Worm (Caenorhabditis elegans) whole organism, L1 larva: ENCODE measurements around the gene lido-4.

ENCODE experiments used
- C16A3.4 ChIP-seq: fragments of 150-350 bp; optimal IDR thresholded peaks from 2 replicates; lab custom pipeline; 2014; ENCODE audit warnings: missing biosample characterization, missing genetic modification characterization
- C34B4.2 ChIP-seq: sonication (generic microtip); optimal IDR thresholded peaks from 2 replicates; lab custom pipeline; 2017; ENCODE audit warnings: mild to moderate bottlenecking, missing genetic modification characterization, missing compliant biosample characterization
- F16B12.6 ChIP-seq: fragments of 150-350 bp; optimal IDR thresholded peaks from 2 replicates; lab custom pipeline; 2014; ENCODE audit warnings: missing biosample characterization, missing genetic modification characterization
- Y116A8C.19 ChIP-seq: sonication (generic microtip); optimal IDR thresholded peaks from 2 replicates; lab custom pipeline; 2016; ENCODE audit warnings: missing compliant biosample characterization, missing genetic modification characterization, borderline replicate concordance
- aha-1 ChIP-seq: fragments of 150-350 bp; optimal IDR thresholded peaks from 2 replicates; lab custom pipeline; 2014; ENCODE audit warnings: missing biosample characterization, missing genetic modification characterization
- blmp-1 ChIP-seq: fragments of 150-350 bp; optimal IDR thresholded peaks from 2 replicates; lab custom pipeline; 2014; ENCODE audit warnings: missing biosample characterization, missing genetic modification characterization
- ceh-8 ChIP-seq: fragments of 200-800 bp; sonication (Bioruptor generic); optimal IDR thresholded peaks from 2 replicates; lab custom pipeline; 2018; ENCODE audit warnings: mild to moderate bottlenecking, missing genetic modification characterization, moderate library complexity, missing compliant biosample characterization
- ceh-82 ChIP-seq, 3 experiments: fragments of 150-350 bp in 1 of 3; sonication (generic microtip) in 2 of 3; optimal IDR thresholded peaks; 2 replicates each; lab custom pipeline; 2014 to 2017; ENCODE audit warnings: missing biosample characterization in 3 of 3, missing genetic modification characterization in 3 of 3
- ceh-88 ChIP-seq: fragments of 200-800 bp; sonication (Bioruptor generic); IDR thresholded peaks from 2 replicates; pipeline ENCODE4 v1.3.6; 2022; ENCODE audit warnings: missing genetic modification characterization, missing compliant biosample characterization
- ceh-90 ChIP-seq: sonication (generic microtip); optimal IDR thresholded peaks from 2 replicates; lab custom pipeline; 2016; ENCODE audit warnings: missing genetic modification characterization, missing compliant biosample characterization
- dpl-1 ChIP-seq, 3 experiments: fragments of 150-350 bp in 2 of 3; sonication (generic microtip) in 1 of 3; optimal IDR thresholded peaks; 2 replicates each; lab custom pipeline; 2014 to 2017; ENCODE audit warnings: missing biosample characterization in 3 of 3, missing genetic modification characterization in 3 of 3, missing genetic modification reagents in 3 of 3
- efl-3 ChIP-seq: fragments of 200-800 bp; sonication (Bioruptor generic); optimal IDR thresholded peaks from 2 replicates; lab custom pipeline; 2018; ENCODE audit warnings: mild to moderate bottlenecking, missing genetic modification characterization, missing compliant biosample characterization
- egl-27 ChIP-seq, 2 experiments: fragments of 150-350 bp in 1 of 2; sonication (generic microtip); optimal IDR thresholded peaks; 3 replicates each; lab custom pipeline; 2017 to 2018; ENCODE audit warnings: missing biosample characterization in 2 of 2, missing genetic modification characterization in 2 of 2, missing genetic modification reagents in 2 of 2
- elt-2 ChIP-seq: sonication (generic microtip); optimal IDR thresholded peaks from 2 replicates; lab custom pipeline; 2016; ENCODE audit warnings: missing genetic modification characterization, mild to moderate bottlenecking, inconsistent platforms, missing compliant biosample characterization, missing genetic modification reagents
- elt-3 ChIP-seq, 6 experiments: fragments of 150-350 bp in 1 of 6; sonication (generic microtip); optimal IDR thresholded peaks; 2 replicates each; lab custom pipeline; 2017 to 2018; ENCODE audit warnings: missing biosample characterization in 6 of 6, missing genetic modification characterization in 6 of 6, inconsistent platforms in 1 of 6
- fkh-4 ChIP-seq: sonication (generic microtip); optimal IDR thresholded peaks from 2 replicates; lab custom pipeline; 2016; ENCODE audit warnings: missing compliant biosample characterization, missing genetic modification characterization, borderline replicate concordance
- fkh-8 ChIP-seq: sonication (generic microtip); optimal IDR thresholded peaks from 2 replicates; lab custom pipeline; 2016; ENCODE audit warnings: mild to moderate bottlenecking, missing genetic modification characterization, missing compliant biosample characterization
- hlh-17 ChIP-seq: fragments of 200-800 bp; sonication (Bioruptor generic); optimal IDR thresholded peaks from 2 replicates; lab custom pipeline; 2018; ENCODE audit warnings: missing genetic modification characterization, mild to moderate bottlenecking, missing compliant biosample characterization, moderate library complexity, borderline replicate concordance
- hpl-2 ChIP-seq: fragments of 150-350 bp; optimal IDR thresholded peaks from 2 replicates; lab custom pipeline; 2014; ENCODE audit warnings: missing biosample characterization, missing genetic modification reagents, missing genetic modification characterization
- isw-1 ChIP-seq: fragments of 200-800 bp; sonication (Bioruptor generic); IDR thresholded peaks from 2 replicates; pipeline ENCODE4 v1.3.6; 2022; ENCODE audit warnings: missing genetic modification characterization, missing compliant biosample characterization
- lin-13 ChIP-seq: fragments of 150-350 bp; optimal IDR thresholded peaks from 2 replicates; lab custom pipeline; 2014; ENCODE audit warnings: missing biosample characterization, missing genetic modification reagents, missing genetic modification characterization
- lin-14 ChIP-seq: fragments of 200-800 bp; sonication (Bioruptor generic); optimal IDR thresholded peaks from 2 replicates; lab custom pipeline; 2018; ENCODE audit warnings: mild to moderate bottlenecking, missing genetic modification characterization, moderate library complexity, missing compliant biosample characterization
- lin-15B ChIP-seq: fragments of 150-350 bp; sonication (generic microtip); optimal IDR thresholded peaks from 3 replicates; lab custom pipeline; 2014; ENCODE audit warnings: missing biosample characterization, missing genetic modification characterization
- lin-35 ChIP-seq, 2 experiments: fragments of 150-350 bp; optimal IDR thresholded peaks; 2 replicates each; lab custom pipeline; 2014; ENCODE audit warnings: missing biosample characterization in 2 of 2, missing genetic modification characterization in 2 of 2, missing genetic modification reagents in 2 of 2
- lir-3 ChIP-seq: sonication (generic microtip); optimal IDR thresholded peaks from 2 replicates; lab custom pipeline; 2016; ENCODE audit warnings: mild to moderate bottlenecking, missing genetic modification characterization, moderate library complexity, missing compliant biosample characterization; ENCODE audit not compliant: poor library complexity
- mab-9 ChIP-seq: fragments of 200-800 bp; sonication (Bioruptor generic); IDR thresholded peaks from 2 replicates; pipeline ENCODE4 v1.3.6; 2022; ENCODE audit warnings: missing genetic modification reagents, missing genetic modification characterization, missing compliant biosample characterization
- mef-2 ChIP-seq: fragments of 150-350 bp; optimal IDR thresholded peaks from 2 replicates; lab custom pipeline; 2014; ENCODE audit warnings: missing biosample characterization, missing genetic modification characterization
- nhr-11 ChIP-seq: fragments of 150-350 bp; optimal IDR thresholded peaks from 2 replicates; lab custom pipeline; 2014; ENCODE audit warnings: missing biosample characterization, missing genetic modification characterization
- nhr-12 ChIP-seq: sonication (generic microtip); optimal IDR thresholded peaks from 2 replicates; lab custom pipeline; 2017; ENCODE audit warnings: missing biosample characterization, missing genetic modification characterization
- nhr-20 ChIP-seq: sonication (generic microtip); optimal IDR thresholded peaks from 2 replicates; lab custom pipeline; 2016; ENCODE audit warnings: mild to moderate bottlenecking, missing genetic modification characterization, missing compliant biosample characterization
- nhr-237 ChIP-seq: fragments of 150-350 bp; optimal IDR thresholded peaks from 2 replicates; lab custom pipeline; 2014; ENCODE audit warnings: missing biosample characterization, missing genetic modification characterization
- nhr-47 ChIP-seq: sonication (generic microtip); optimal IDR thresholded peaks from 2 replicates; lab custom pipeline; 2016; ENCODE audit warnings: mild to moderate bottlenecking, missing genetic modification characterization, moderate library complexity, missing compliant biosample characterization
- nhr-71 ChIP-seq: sonication (generic microtip); optimal IDR thresholded peaks from 2 replicates; lab custom pipeline; 2016; ENCODE audit warnings: mild to moderate bottlenecking, missing genetic modification characterization, moderate library complexity, missing compliant biosample characterization
- nhr-77 ChIP-seq: fragments of 150-350 bp; optimal IDR thresholded peaks from 2 replicates; lab custom pipeline; 2014; ENCODE audit warnings: missing biosample characterization, missing genetic modification characterization
- nhr-85 ChIP-seq: sonication (generic microtip); peaks from one replicate; lab custom pipeline; 2016; ENCODE audit warnings: missing genetic modification characterization, inconsistent platforms, missing compliant biosample characterization
- pqm-1 ChIP-seq: sonication (generic microtip); optimal IDR thresholded peaks from 3 replicates; lab custom pipeline; 2017; ENCODE audit warnings: missing biosample characterization, missing genetic modification characterization
- rnt-1 ChIP-seq: sonication (generic microtip); optimal IDR thresholded peaks from 2 replicates; lab custom pipeline; 2016; ENCODE audit warnings: mild to moderate bottlenecking, missing genetic modification characterization, moderate library complexity, missing compliant biosample characterization
- skn-1 ChIP-seq: fragments of 150-350 bp; optimal IDR thresholded peaks from 2 replicates; lab custom pipeline; 2014; ENCODE audit warnings: missing biosample characterization, missing genetic modification characterization
- snu-23 ChIP-seq: sonication (generic microtip); optimal IDR thresholded peaks from 2 replicates; lab custom pipeline; 2016; ENCODE audit warnings: missing genetic modification characterization, missing compliant biosample characterization
- sox-4 ChIP-seq: sonication (generic microtip); optimal IDR thresholded peaks from 2 replicates; lab custom pipeline; 2016; ENCODE audit warnings: missing genetic modification characterization, missing compliant biosample characterization
- swsn-7 ChIP-seq: sonication (generic microtip); optimal IDR thresholded peaks from 2 replicates; lab custom pipeline; 2016; ENCODE audit warnings: missing genetic modification characterization, missing compliant biosample characterization
- tbx-2 ChIP-seq: sonication (generic microtip); optimal IDR thresholded peaks from 2 replicates; lab custom pipeline; 2016; ENCODE audit warnings: missing genetic modification characterization, missing compliant biosample characterization
- unc-130 ChIP-seq: fragments of 150-350 bp; optimal IDR thresholded peaks from 2 replicates; lab custom pipeline; 2017; ENCODE audit warnings: missing biosample characterization, missing genetic modification characterization, inconsistent platforms
- unc-30 ChIP-seq: sonication (generic microtip); optimal IDR thresholded peaks from 2 replicates; lab custom pipeline; 2017; ENCODE audit warnings: missing biosample characterization, missing genetic modification characterization
- unc-62 ChIP-seq: fragments of 150-350 bp; optimal IDR thresholded peaks from 2 replicates; lab custom pipeline; 2014; ENCODE audit warnings: missing biosample characterization, missing genetic modification reagents, missing genetic modification characterization
- unc-86 ChIP-seq: sonication (generic microtip); optimal IDR thresholded peaks from 2 replicates; lab custom pipeline; 2016; ENCODE audit warnings: missing genetic modification characterization, missing compliant biosample characterization
- unc-98 ChIP-seq: fragments of 200-800 bp; sonication (Bioruptor generic); IDR thresholded peaks from 2 replicates; pipeline ENCODE4 v1.3.6; 2022; ENCODE audit warnings: missing genetic modification characterization, missing compliant biosample characterization
- vab-15 ChIP-seq: sonication (generic microtip); optimal IDR thresholded peaks from 2 replicates; lab custom pipeline; 2017; ENCODE audit warnings: missing genotype, mild to moderate bottlenecking, missing genetic modification characterization, missing compliant biosample characterization
- zag-1 ChIP-seq: fragments of 150-350 bp; optimal IDR thresholded peaks from 2 replicates; lab custom pipeline; 2014; ENCODE audit warnings: missing biosample characterization, missing genetic modification characterization
- ztf-11 ChIP-seq, 2 experiments: sonication (generic microtip); optimal IDR thresholded peaks; 2 replicates each; lab custom pipeline; 2016 to 2017; ENCODE audit warnings: missing genetic modification characterization in 2 of 2, missing biosample characterization in 1 of 2, missing compliant biosample characterization in 1 of 2

lido-4 gene

ce11 chrX:17064820-17065219 lies 42.8 kb downstream of the lido-4 start:
- TF ChIP-seq mab-9 (GFP tag; lab: Robert Waterston, UW), result no peak
- TF ChIP-seq elt-2 (tag; lab: Kevin White, UChicago), result peak; percentile 76
- no peak for TF ChIP-seq ceh-88 (GFP tag; lab: Robert Waterston, UW)
- peak; percentile 33 for TF ChIP-seq tbx-2 (tag; lab: Kevin White, UChicago)
- TF ChIP-seq lin-35 (GFP tag; optimal IDR thresholded peaks at IDR 0.05; lab: Kevin White, UChicago), result peak in 1 of 2 experiments; percentile 39
- no peak for TF ChIP-seq sox-4 (tag; lab: Kevin White, UChicago)
- peak; percentile 22 for TF ChIP-seq nhr-77

- TF ChIP-seq isw-1 (GFP tag; lab: Robert Waterston, UW) (no peak), F16B12.6 (tag; lab: Kevin White, UChicago) (no peak), lin-35 (GFP tag; optimal IDR thresholded peaks at IDR 0.05; lab: Kevin White, UChicago) (peak in 1 of 2 experiments; percentile 80), blmp-1 (tag; lab: Kevin White, UChicago) (peak; percentile 82), zag-1 (tag; lab: Kevin White, UChicago) (no peak), unc-30 (tag; lab: Kevin White, UChicago) (no peak), ztf-11 (tag; optimal IDR thresholded peaks at IDR 0.05; lab: Kevin White, UChicago) (no peak), lin-13 (GFP tag; lab: Kevin White, UChicago) (peak; percentile 39), Y116A8C.19 (no peak), sox-4 (tag; lab: Kevin White, UChicago) (no peak), unc-130 (tag; lab: Kevin White, UChicago) (peak; percentile 69), unc-62 (GFP tag; lab: Kevin White, UChicago) (no peak), lir-3 (peak; percentile 38), nhr-71 (tag; lab: Kevin White, UChicago) (peak; percentile 91), nhr-237 (tag; lab: Kevin White, UChicago) (no peak), C16A3.4 (tag; lab: Kevin White, UChicago) (peak; percentile 63), fkh-4 (tag; lab: Kevin White, UChicago) (no peak), lin-15B (tag; lab: Kevin White, UChicago) (no peak), pqm-1 (tag; lab: Kevin White, UChicago) (no peak), nhr-12 (tag; lab: Kevin White, UChicago) (no peak), swsn-7 (peak; percentile 16), ceh-88 (GFP tag; lab: Robert Waterston, UW) (no peak), rnt-1 (peak; percentile 10), ceh-90 (no peak), unc-86 (tag; lab: Kevin White, UChicago) (no peak), mef-2 (tag; lab: Kevin White, UChicago) (no peak), skn-1 (peak; percentile 3), nhr-77 (no peak), ceh-8 (no peak), C34B4.2 (tag; lab: Kevin White, UChicago) (no peak), fkh-8 (tag; lab: Kevin White, UChicago) (no peak), elt-3 (tag; optimal IDR thresholded peaks at IDR 0.05; lab: Kevin White, UChicago) (peak in 4 of 6 experiments; percentile 40 to 94 (median 65)), egl-27 (tag; optimal IDR thresholded peaks at IDR 0.05; lab: Kevin White, UChicago) (no peak), nhr-47 (peak; percentile 46), nhr-20 (tag; lab: Kevin White, UChicago) (peak; percentile 94), nhr-85 (tag; lab: Kevin White, UChicago) (peak; percentile 97), lin-14 (GFP tag; lab: Kevin White, UChicago) (peak; percentile 88), efl-3 (GFP tag; lab: Kevin White, UChicago) (no peak), unc-98 (GFP tag; lab: Robert Waterston, UW) (no peak), vab-15 (tag; lab: Kevin White, UChicago) (no peak), hpl-2 (GFP tag; lab: Kevin White, UChicago) (no peak), dpl-1 (GFP tag; optimal IDR thresholded peaks at IDR 0.05; lab: Kevin White, UChicago) (peak in 1 of 3 experiments; percentile 30), nhr-11 (tag; lab: Kevin White, UChicago) (no peak), aha-1 (tag; lab: Kevin White, UChicago) (no peak), tbx-2 (tag; lab: Kevin White, UChicago) (peak; percentile 67), hlh-17 (no peak), snu-23 (GFP tag; lab: Kevin White, UChicago) (peak; percentile 81), ceh-82 (tag; optimal IDR thresholded peaks at IDR 0.05; lab: Kevin White, UChicago) (no peak)
These were observed 43.8 kb downstream of the lido-4 start for ce11 chrX:17063749-17064252.
